Worm (Caenorhabditis elegans): Measurements from ENCODE around the gene F53B1.3.

- TF ChIP-seq unc-62 (GFP tag; optimal IDR thresholded peaks at IDR 0.05): no peak
- peak in 1 of 2 experiments; percentile 49 for TF ChIP-seq ztf-11 (tag; optimal IDR thresholded peaks at IDR 0.05)
- TF ChIP-seq lin-13 (GFP tag; optimal IDR thresholded peaks at IDR 0.05): peak; percentile 82
- peak; percentile 70 for TF ChIP-seq irx-1 (tag; optimal IDR thresholded peaks at IDR 0.05)
- TF ChIP-seq unc-130 (tag; optimal IDR thresholded peaks at IDR 0.05): peak; percentile 44
These were observed 33.9 kb upstream of the F53B1.3 start for ce11 chrX:2071392-2072001.

All from whole organism, L1 larva.